Worm (Caenorhabditis elegans) whole organism, L2 larva: Measurements from ENCODE around the gene str-38.

Experiments
- C34F6.9 ChIP-seq: fragments of 150-350 bp; optimal IDR thresholded peaks from 2 replicates; lab custom pipeline; 2014; ENCODE audit warnings: missing biosample characterization, missing genetic modification characterization
- F13H6.1 ChIP-seq: sonication (generic microtip); optimal IDR thresholded peaks from 2 replicates; lab custom pipeline; 2016; ENCODE audit warnings: missing genetic modification characterization, missing compliant biosample characterization
- R02D3.7 ChIP-seq: fragments of 150-350 bp; optimal IDR thresholded peaks from 2 replicates; lab custom pipeline; 2014; ENCODE audit warnings: missing biosample characterization, missing genetic modification characterization
- alr-1 ChIP-seq: fragments of 150-350 bp; optimal IDR thresholded peaks from 2 replicates; lab custom pipeline; 2014; ENCODE audit warnings: missing biosample characterization, missing genetic modification characterization
- aly-2 ChIP-seq: fragments of 150-350 bp; optimal IDR thresholded peaks from 2 replicates; lab custom pipeline; 2014; ENCODE audit warnings: missing biosample characterization, missing genetic modification characterization
- ama-1 ChIP-seq: fragments of 150-350 bp; optimal IDR thresholded peaks from 2 replicates; lab custom pipeline; 2018; ENCODE audit warnings: inconsistent platforms
- ceh-16 ChIP-seq: fragments of 150-350 bp; optimal IDR thresholded peaks from 2 replicates; lab custom pipeline; 2014; ENCODE audit warnings: missing biosample characterization, missing genetic modification characterization
- crh-2 ChIP-seq: sonication (generic microtip); optimal IDR thresholded peaks from 2 replicates; lab custom pipeline; 2017; ENCODE audit warnings: missing biosample characterization, missing genetic modification characterization
- dmd-4 ChIP-seq: sonication (generic microtip); optimal IDR thresholded peaks from 2 replicates; lab custom pipeline; 2017; ENCODE audit warnings: missing biosample characterization, missing genetic modification characterization
- egl-27 ChIP-seq: sonication (generic microtip); optimal IDR thresholded peaks from 3 replicates; lab custom pipeline; 2017; ENCODE audit warnings: missing biosample characterization, missing genetic modification reagents, missing genetic modification characterization
- elt-1 ChIP-seq: fragments of 150-350 bp; optimal IDR thresholded peaks from 2 replicates; lab custom pipeline; 2014; ENCODE audit warnings: missing biosample characterization, missing genetic modification characterization
- elt-3 ChIP-seq: sonication (generic microtip); optimal IDR thresholded peaks from 2 replicates; lab custom pipeline; 2017; ENCODE audit warnings: missing biosample characterization, missing genetic modification characterization
- fos-1 ChIP-seq: fragments of 150-350 bp; optimal IDR thresholded peaks from 2 replicates; lab custom pipeline; 2014; ENCODE audit warnings: missing biosample characterization, missing genetic modification characterization
- lin-11 ChIP-seq: fragments of 150-350 bp; sonication (generic microtip); optimal IDR thresholded peaks from 2 replicates; lab custom pipeline; 2014; ENCODE audit warnings: missing biosample characterization, missing genetic modification characterization, inconsistent platforms, mixed read lengths
- lin-13 ChIP-seq: fragments of 150-350 bp; optimal IDR thresholded peaks from 2 replicates; lab custom pipeline; 2014; ENCODE audit warnings: missing biosample characterization, missing genetic modification reagents, missing genetic modification characterization
- lsy-2 ChIP-seq, 2 experiments: fragments of 150-350 bp in 1 of 2; sonication (generic microtip) in 1 of 2; optimal IDR thresholded peaks; 2 replicates each; lab custom pipeline; 2014 to 2017; ENCODE audit warnings: missing biosample characterization in 2 of 2, missing genetic modification characterization in 2 of 2
- mab-5 ChIP-seq: fragments of 150-350 bp; optimal IDR thresholded peaks from 2 replicates; lab custom pipeline; 2014; ENCODE audit warnings: missing biosample characterization, missing genetic modification characterization
- nhr-10 ChIP-seq: sonication (generic microtip); optimal IDR thresholded peaks from 2 replicates; lab custom pipeline; 2017; ENCODE audit warnings: missing biosample characterization, missing genetic modification characterization
- nhr-11 ChIP-seq: fragments of 150-350 bp; optimal IDR thresholded peaks from 2 replicates; lab custom pipeline; 2014; ENCODE audit warnings: missing biosample characterization, missing genetic modification characterization
- nhr-12 ChIP-seq: fragments of 150-350 bp; optimal IDR thresholded peaks from 2 replicates; lab custom pipeline; 2014; ENCODE audit warnings: missing biosample characterization, missing genetic modification characterization
- nhr-129 ChIP-seq: fragments of 150-350 bp; optimal IDR thresholded peaks from 2 replicates; lab custom pipeline; 2014; ENCODE audit warnings: missing biosample characterization, missing genetic modification characterization
- nhr-23 ChIP-seq: fragments of 150-350 bp; optimal IDR thresholded peaks from 2 replicates; lab custom pipeline; 2014; ENCODE audit warnings: missing biosample characterization, missing genetic modification reagents, missing genetic modification characterization
- nhr-237 ChIP-seq: fragments of 150-350 bp; optimal IDR thresholded peaks from 2 replicates; lab custom pipeline; 2014; ENCODE audit warnings: missing biosample characterization, missing genetic modification characterization
- nhr-25 ChIP-seq: fragments of 150-350 bp; sonication (generic microtip); optimal IDR thresholded peaks from 3 replicates; lab custom pipeline; 2014; ENCODE audit warnings: missing biosample characterization, missing genetic modification characterization
- nhr-77 ChIP-seq: fragments of 150-350 bp; optimal IDR thresholded peaks from 2 replicates; lab custom pipeline; 2014; ENCODE audit warnings: missing biosample characterization, missing genetic modification characterization
- peb-1 ChIP-seq: fragments of 150-350 bp; optimal IDR thresholded peaks from 2 replicates; lab custom pipeline; 2014; ENCODE audit warnings: missing biosample characterization, missing genetic modification characterization
- sem-4 ChIP-seq: fragments of 150-350 bp; optimal IDR thresholded peaks from 2 replicates; lab custom pipeline; 2014; ENCODE audit warnings: missing biosample characterization, missing genetic modification reagents, missing genetic modification characterization
- skn-1 ChIP-seq: sonication (generic microtip); optimal IDR thresholded peaks from 2 replicates; lab custom pipeline; 2017; ENCODE audit warnings: missing biosample characterization, missing genetic modification characterization
- sma-3 ChIP-seq: sonication (generic microtip); optimal IDR thresholded peaks from 2 replicates; lab custom pipeline; 2016; ENCODE audit warnings: missing genetic modification reagents, missing genetic modification characterization, missing compliant biosample characterization
- sma-9 ChIP-seq, 2 experiments: fragments of 150-350 bp in 1 of 2; sonication (generic microtip) in 1 of 2; optimal IDR thresholded peaks; 2 replicates each; lab custom pipeline; 2014 to 2016; ENCODE audit warnings: missing genetic modification characterization in 2 of 2, mild to moderate bottlenecking in 1 of 2, missing biosample characterization in 1 of 2, missing compliant biosample characterization in 1 of 2, missing genetic modification reagents in 1 of 2, moderate library complexity in 1 of 2
- snpc-4 ChIP-seq: fragments of 150-350 bp; optimal IDR thresholded peaks from 2 replicates; lab custom pipeline; 2014; ENCODE audit warnings: missing biosample characterization, missing genetic modification characterization
- unc-39 ChIP-seq: fragments of 150-350 bp; optimal IDR thresholded peaks from 2 replicates; lab custom pipeline; 2014; ENCODE audit warnings: missing biosample characterization, missing genetic modification characterization
- unc-55 ChIP-seq: fragments of 150-350 bp; sonication (generic microtip); optimal IDR thresholded peaks from 3 replicates; lab custom pipeline; 2014; ENCODE audit warnings: missing biosample characterization, missing genetic modification reagents, missing genetic modification characterization
- unc-62 ChIP-seq: fragments of 150-350 bp; optimal IDR thresholded peaks from 2 replicates; lab custom pipeline; 2014; ENCODE audit warnings: missing biosample characterization, missing genetic modification reagents, missing genetic modification characterization
- ztf-11 ChIP-seq: sonication (generic microtip); optimal IDR thresholded peaks from 2 replicates; lab custom pipeline; 2017; ENCODE audit warnings: missing biosample characterization, missing genetic modification characterization

str-38 gene

DNA sequence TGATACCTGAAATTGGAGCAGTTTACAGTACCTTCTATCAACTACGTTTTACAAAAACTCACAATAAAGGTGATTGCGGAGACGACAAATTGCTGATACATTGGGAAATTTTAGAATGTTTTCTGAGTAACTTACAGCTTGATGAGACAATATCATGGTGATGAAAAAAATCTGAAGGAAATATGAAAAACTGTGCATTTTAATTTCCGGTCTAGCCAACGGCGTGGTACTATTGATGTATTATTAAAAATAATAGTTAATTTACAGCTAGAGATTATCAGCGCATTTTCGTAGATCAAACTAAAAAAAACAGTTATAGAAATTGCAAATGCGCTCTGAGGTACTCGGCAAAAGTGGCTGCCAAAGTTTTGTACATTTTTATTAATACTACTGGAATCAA lies 34.0 kb downstream of the str-38 start, which contains the start of gene srx-29:
Gene srx-29, minus strand, starts transcription at position 101 of the 400 bp plus-strand sequence.
- TF ChIP-seq snpc-4 (tag; lab: Kevin White, UChicago), result no peak
- TF ChIP-seq nhr-77 (tag; lab: Kevin White, UChicago), result no peak
- TF ChIP-seq nhr-129 (tag; lab: Kevin White, UChicago), result no peak
- TF ChIP-seq mab-5 (tag; lab: Kevin White, UChicago), result no peak
- TF ChIP-seq dmd-4, result no peak
- TF ChIP-seq lsy-2 (tag; optimal IDR thresholded peaks at IDR 0.05; lab: Kevin White, UChicago), result no peak
- no peak for TF ChIP-seq sma-9 (GFP tag; optimal IDR thresholded peaks at IDR 0.05; lab: Kevin White, UChicago)
- no peak for TF ChIP-seq sma-9 (tag; optimal IDR thresholded peaks at IDR 0.05; lab: Kevin White, UChicago)
- TF ChIP-seq ama-1 (lab: Kevin White, UChicago), result no peak
- no peak for TF ChIP-seq unc-62 (GFP tag; lab: Kevin White, UChicago)
- TF ChIP-seq egl-27 (tag; lab: Kevin White, UChicago), result no peak
- no peak for TF ChIP-seq ceh-16 (tag; lab: Kevin White, UChicago)
- TF ChIP-seq peb-1 (tag; lab: Kevin White, UChicago), result no peak
- TF ChIP-seq sma-3, result no peak
- no peak for TF ChIP-seq skn-1 (tag; lab: Kevin White, UChicago)
- no peak for TF ChIP-seq fos-1 (tag; lab: Kevin White, UChicago)
- no peak for TF ChIP-seq aly-2 (tag; lab: Kevin White, UChicago)
- no peak for TF ChIP-seq C34F6.9
- TF ChIP-seq nhr-25 (tag; lab: Kevin White, UChicago), result no peak
- no peak for TF ChIP-seq unc-39 (tag; lab: Kevin White, UChicago)
- TF ChIP-seq, all 48 proteins: peak for 0

DNA sequence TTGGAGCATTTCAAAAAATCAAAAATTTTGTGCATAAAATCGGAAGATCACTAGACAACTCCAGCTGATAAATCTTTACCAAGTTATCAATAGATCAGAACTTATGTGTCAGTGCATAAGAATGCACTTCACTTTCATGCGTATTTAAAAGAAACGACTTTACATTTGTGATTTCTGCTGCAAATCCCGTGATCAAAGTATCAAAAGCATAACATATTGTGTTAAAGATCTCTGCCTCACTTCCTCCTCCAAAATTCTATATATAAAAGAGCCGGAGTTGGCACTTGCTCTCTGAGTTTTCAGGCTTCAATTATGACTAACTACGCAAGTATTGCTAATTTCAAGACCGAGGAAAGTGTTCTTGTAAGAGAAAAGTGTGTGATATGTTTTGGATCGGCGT lies 38.4 kb downstream of the str-38 start, which contains the start of gene nhr-198:
Gene nhr-198, plus strand, starts transcription at position 313 of the 400 bp plus-strand sequence.
- TF ChIP-seq nhr-237 (tag; lab: Kevin White, UChicago), result no peak
- no peak for TF ChIP-seq crh-2 (tag; lab: Kevin White, UChicago)
- no peak for TF ChIP-seq lin-13 (GFP tag; lab: Kevin White, UChicago)
- no peak for TF ChIP-seq unc-55 (GFP tag; lab: Kevin White, UChicago)
- no peak for TF ChIP-seq dmd-4
- TF ChIP-seq nhr-23 (tag; lab: Kevin White, UChicago), result no peak
- TF ChIP-seq unc-62 (GFP tag; lab: Kevin White, UChicago), result no peak
- no peak for TF ChIP-seq ceh-16 (tag; lab: Kevin White, UChicago)
- no peak for TF ChIP-seq nhr-25 (tag; lab: Kevin White, UChicago)
- no peak for TF ChIP-seq nhr-77 (tag; lab: Kevin White, UChicago)
- TF ChIP-seq sma-3, result no peak

DNA sequence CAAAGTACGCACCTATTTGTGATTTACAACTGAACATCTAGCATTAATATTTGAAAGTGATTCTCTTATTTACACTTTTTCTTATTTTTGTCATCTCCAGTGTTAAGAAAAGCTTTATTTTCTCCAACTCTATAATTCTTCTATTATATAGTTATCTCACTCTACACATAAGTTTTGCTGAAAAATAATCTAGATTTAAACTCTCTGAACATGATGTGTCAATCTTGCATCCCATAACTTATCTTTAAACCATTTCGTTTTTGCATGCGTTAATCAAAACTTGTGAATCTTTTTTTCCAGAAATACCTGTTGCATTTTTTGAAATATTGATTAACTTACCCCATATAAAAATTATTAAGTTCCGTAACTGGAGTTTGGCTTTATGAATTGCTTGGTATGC lies 42.2 kb downstream of the str-38 start, which contains the start of gene nhr-268:
Gene nhr-268, plus strand, starts transcription at position 301 of the 400 bp plus-strand sequence.
- TF ChIP-seq ztf-11 (tag; lab: Kevin White, UChicago) (no peak), nhr-77 (tag; lab: Kevin White, UChicago) (no peak), peb-1 (tag; lab: Kevin White, UChicago) (no peak), F13H6.1 (no peak), dmd-4 (no peak)

DNA sequence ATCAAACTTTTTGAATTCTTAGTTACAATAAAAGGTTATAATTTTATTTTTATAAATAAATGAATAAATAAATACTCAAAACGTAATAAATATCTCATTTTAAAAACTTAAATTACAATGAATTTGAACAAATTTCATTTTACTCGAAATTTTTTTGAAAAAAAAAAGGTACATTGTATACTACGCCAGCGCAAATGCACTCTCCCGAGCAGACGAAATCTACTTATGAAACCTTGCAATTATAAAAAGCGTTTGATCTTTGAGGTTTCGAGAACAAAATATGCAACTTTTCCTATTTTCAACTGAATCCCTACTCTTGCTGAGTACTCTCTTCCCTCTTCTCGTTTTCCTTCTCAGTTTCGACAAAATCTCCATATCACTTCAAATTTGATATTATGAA lies 44.4 kb downstream of the str-38 start, which contains the start of gene nhr-197:
Gene nhr-197, plus strand, starts transcription at position 301 of the 400 bp plus-strand sequence.
- TF ChIP-seq nhr-23 (tag; lab: Kevin White, UChicago) (no peak), ztf-11 (tag; lab: Kevin White, UChicago) (no peak), lin-11 (tag; lab: Kevin White, UChicago) (no peak), dmd-4 (no peak), elt-3 (tag; lab: Kevin White, UChicago) (no peak), F13H6.1 (no peak), nhr-10 (tag; lab: Kevin White, UChicago) (no peak), skn-1 (tag; lab: Kevin White, UChicago) (no peak), aly-2 (tag; lab: Kevin White, UChicago) (no peak), nhr-11 (tag; lab: Kevin White, UChicago) (no peak), egl-27 (tag; lab: Kevin White, UChicago) (no peak), alr-1 (tag; lab: Kevin White, UChicago) (no peak), R02D3.7 (tag; lab: Kevin White, UChicago) (no peak), sma-9 (GFP tag; optimal IDR thresholded peaks at IDR 0.05; lab: Kevin White, UChicago) (no peak), sma-9 (tag; optimal IDR thresholded peaks at IDR 0.05; lab: Kevin White, UChicago) (no peak), snpc-4 (tag; lab: Kevin White, UChicago) (no peak), peb-1 (tag; lab: Kevin White, UChicago) (no peak), unc-55 (GFP tag; lab: Kevin White, UChicago) (no peak), sem-4 (tag; lab: Kevin White, UChicago) (no peak), elt-1 (tag; lab: Kevin White, UChicago) (no peak), nhr-12 (tag; lab: Kevin White, UChicago) (no peak)
